Fruit fly (Drosophila melanogaster) whole organism, embryonic: Measurements from ENCODE around the gene SrpRbeta.

ENCODE experiments used
- Blimp-1 ChIP-seq: fragments of 200-800 bp; sonication (Bioruptor generic); optimal IDR thresholded peaks from 3 replicates; lab custom pipeline; 2018; ENCODE audit warnings: missing biosample characterization, missing genetic modification characterization, mild to moderate bottlenecking, moderate library complexity, missing genetic modification reagents
- CG10366 ChIP-seq: fragments of 200-800 bp; sonication (Bioruptor generic); IDR thresholded peaks from 2 replicates; pipeline ENCODE4 v1.3.6; 2022; ENCODE audit warnings: missing biosample characterization, missing genetic modification characterization
- CG10462 ChIP-seq: fragments of 200-800 bp; sonication (Bioruptor generic); optimal IDR thresholded peaks from 2 replicates; lab custom pipeline; 2016; ENCODE audit warnings: missing biosample characterization, missing genetic modification characterization
- CG12659 ChIP-seq: fragments of 200-800 bp; sonication (Bioruptor generic); optimal IDR thresholded peaks from 3 replicates; lab custom pipeline; 2017; ENCODE audit warnings: mild to moderate bottlenecking, missing biosample characterization, missing genetic modification reagents, missing genetic modification characterization
- CG13424 ChIP-seq: fragments of 200-800 bp; sonication (Bioruptor generic); optimal IDR thresholded peaks from 2 replicates; lab custom pipeline; 2019; ENCODE audit warnings: missing biosample characterization, mild to moderate bottlenecking, missing genetic modification characterization, moderate library complexity
- CG14441 ChIP-seq: fragments of 200-800 bp; sonication (Bioruptor generic); IDR thresholded peaks from 2 replicates; pipeline ENCODE4 v1.3.6; 2022; ENCODE audit warnings: missing biosample characterization, missing genetic modification characterization
- CG14667 ChIP-seq: fragments of 200-800 bp; sonication (Bioruptor generic); IDR thresholded peaks from 2 replicates; pipeline ENCODE4 v1.3.6; 2022; ENCODE audit warnings: missing biosample characterization, missing genetic modification characterization
- CG15073 ChIP-seq: fragments of 200-800 bp; sonication (Bioruptor generic); optimal IDR thresholded peaks from 2 replicates; lab custom pipeline; 2016; ENCODE audit warnings: missing biosample characterization, missing genetic modification characterization
- CG15696 ChIP-seq: fragments of 200-800 bp; sonication (Bioruptor generic); optimal IDR thresholded peaks from 2 replicates; lab custom pipeline; 2019; ENCODE audit warnings: missing biosample characterization, mild to moderate bottlenecking, missing genetic modification characterization, moderate library complexity
- CG2199 ChIP-seq: fragments of 200-800 bp; sonication (Bioruptor generic); IDR thresholded peaks from 3 replicates; pipeline ENCODE4 v1.3.6; 2022; ENCODE audit warnings: missing biosample characterization, missing genetic modification characterization
- CG31388 ChIP-seq: fragments of 200-800 bp; sonication (Bioruptor generic); optimal IDR thresholded peaks from 2 replicates; lab custom pipeline; 2016; ENCODE audit warnings: missing biosample characterization, missing genetic modification characterization
- CG34224 ChIP-seq: fragments of 200-800 bp; sonication (Bioruptor generic); IDR thresholded peaks from 3 replicates; pipeline ENCODE4 v1.3.6; 2022; ENCODE audit warnings: missing biosample characterization, missing genetic modification characterization; ENCODE audit not compliant: partially characterized antibody
- CG5180 ChIP-seq: fragments of 200-800 bp; sonication (Bioruptor generic); optimal IDR thresholded peaks from 3 replicates; lab custom pipeline; 2017; ENCODE audit warnings: missing biosample characterization, missing genetic modification characterization, mild to moderate bottlenecking, moderate library complexity, missing genetic modification reagents
- CG5245 ChIP-seq: fragments of 200-800 bp; sonication (Bioruptor generic); optimal IDR thresholded peaks from 3 replicates; lab custom pipeline; 2016; ENCODE audit warnings: missing biosample characterization, missing genetic modification characterization
- CG6175 ChIP-seq: fragments of 200-800 bp; sonication (Bioruptor generic); IDR thresholded peaks from 3 replicates; pipeline ENCODE4 v1.3.6; 2022; ENCODE audit warnings: missing biosample characterization, missing genetic modification characterization
- CG6254 ChIP-seq: fragments of 200-800 bp; sonication (Bioruptor generic); optimal IDR thresholded peaks from 3 replicates; lab custom pipeline; 2017; ENCODE audit warnings: mild to moderate bottlenecking, missing biosample characterization, missing genetic modification reagents, missing genetic modification characterization
- CG6854 ChIP-seq: fragments of 200-800 bp; sonication (Bioruptor generic); optimal IDR thresholded peaks from 3 replicates; lab custom pipeline; 2017; ENCODE audit warnings: missing biosample characterization, mild to moderate bottlenecking, missing genetic modification characterization
- CG8281 ChIP-seq: fragments of 200-800 bp; sonication (Bioruptor generic); optimal IDR thresholded peaks from 2 replicates; lab custom pipeline; 2018; ENCODE audit warnings: missing biosample characterization, mild to moderate bottlenecking, missing genetic modification characterization, moderate library complexity
- CG8290 ChIP-seq, 3 experiments: fragments of 200-800 bp; sonication (Bioruptor generic); optimal IDR thresholded peaks; 2 replicates each; lab custom pipeline; 2016 to 2019; ENCODE audit warnings: missing biosample characterization in 3 of 3, missing genetic modification characterization in 3 of 3, mild to moderate bottlenecking in 2 of 3, moderate library complexity in 1 of 3
- Camta ChIP-seq: fragments of 200-800 bp; sonication (Bioruptor generic); optimal IDR thresholded peaks from 2 replicates; lab custom pipeline; 2016; ENCODE audit warnings: missing biosample characterization, missing genetic modification characterization
- Dad ChIP-seq: fragments of 200-800 bp; sonication (Bioruptor generic); optimal IDR thresholded peaks from 3 replicates; lab custom pipeline; 2016; ENCODE audit warnings: missing biosample characterization, missing genetic modification characterization
- Doc2 ChIP-seq: fragments of 200-800 bp; sonication (Bioruptor generic); IDR thresholded peaks from 2 replicates; pipeline ENCODE4 v1.3.6; 2022; ENCODE audit warnings: missing biosample characterization, missing genetic modification characterization
- Gug ChIP-seq: fragments of 200-800 bp; sonication (Bioruptor generic); IDR thresholded peaks from 4 replicates; pipeline ENCODE4 v1.3.6; 2022; ENCODE audit warnings: missing biosample characterization, missing genetic modification characterization
- HmgZ ChIP-seq: fragments of 200-800 bp; sonication (Bioruptor generic); optimal IDR thresholded peaks from 2 replicates; lab custom pipeline; 2018; ENCODE audit warnings: missing biosample characterization, mild to moderate bottlenecking, missing genetic modification characterization
- Lhr ChIP-seq: fragments of 200-800 bp; sonication (Bioruptor generic); optimal IDR thresholded peaks from 3 replicates; lab custom pipeline; 2017; ENCODE audit warnings: mild to moderate bottlenecking, missing biosample characterization, missing genetic modification reagents, missing genetic modification characterization
- MBD-R2 ChIP-seq: fragments of 200-800 bp; sonication (Bioruptor generic); IDR thresholded peaks from 2 replicates; pipeline ENCODE4 v1.3.6; 2022; ENCODE audit warnings: missing biosample characterization, missing genetic modification characterization
- Mad ChIP-seq: fragments of 200-800 bp; sonication (Bioruptor generic); optimal IDR thresholded peaks from 2 replicates; lab custom pipeline; 2016; ENCODE audit warnings: missing biosample characterization, missing genetic modification characterization
- Mrtf ChIP-seq: fragments of 200-800 bp; sonication (Bioruptor generic); IDR thresholded peaks from 3 replicates; pipeline ENCODE4 v1.3.6; 2022; ENCODE audit warnings: missing biosample characterization, missing genetic modification characterization
- Nf-YC ChIP-seq: fragments of 200-800 bp; optimal IDR thresholded peaks from 3 replicates; lab custom pipeline; 2019; ENCODE audit warnings: missing biosample characterization, mild to moderate bottlenecking, missing genetic modification characterization, moderate library complexity
- bbx ChIP-seq: fragments of 200-800 bp; sonication (Bioruptor generic); IDR thresholded peaks from 2 replicates; pipeline ENCODE4 v1.3.6; 2022; ENCODE audit warnings: missing biosample characterization, missing genetic modification characterization; ENCODE audit not compliant: partially characterized antibody
- bowl ChIP-seq: fragments of 200-800 bp; sonication (Bioruptor generic); IDR thresholded peaks from 2 replicates; pipeline ENCODE4 v1.3.6; 2022; ENCODE audit warnings: missing biosample characterization, missing genetic modification characterization
- cato ChIP-seq: fragments of 200-800 bp; sonication (Bioruptor generic); optimal IDR thresholded peaks from 2 replicates; lab custom pipeline; 2016; ENCODE audit warnings: missing biosample characterization, missing genetic modification characterization, borderline replicate concordance
- ems ChIP-seq: fragments of 200-800 bp; sonication (Bioruptor generic); optimal IDR thresholded peaks from 3 replicates; lab custom pipeline; 2016; ENCODE audit warnings: missing biosample characterization, missing genetic modification characterization
- exex ChIP-seq: fragments of 200-800 bp; sonication (Bioruptor generic); optimal IDR thresholded peaks from 4 replicates; lab custom pipeline; 2018; ENCODE audit warnings: missing biosample characterization, mild to moderate bottlenecking, missing genetic modification characterization, moderate library complexity
- eyg ChIP-seq: fragments of 200-800 bp; sonication (Bioruptor generic); optimal IDR thresholded peaks from 3 replicates; lab custom pipeline; 2016; ENCODE audit warnings: missing biosample characterization, missing genetic modification characterization
- hkb ChIP-seq, 2 experiments: fragments of 200-800 bp in 1 of 2; fragments of >200 bp in 1 of 2; sonication (Bioruptor generic) in 1 of 2; IDR thresholded peaks in 1 of 2; optimal IDR thresholded peaks in 1 of 2; 2 replicates each; pipeline versions ENCODE4 v1.3.6 to Lab custom; 2017 to 2022; ENCODE audit warnings: missing biosample characterization in 1 of 2, missing genetic modification characterization in 1 of 2
- kni ChIP-seq: fragments of 200-800 bp; sonication (Bioruptor generic); optimal IDR thresholded peaks from 3 replicates; lab custom pipeline; 2017; ENCODE audit warnings: mild to moderate bottlenecking, missing biosample characterization, missing genetic modification reagents, missing genetic modification characterization
- mam ChIP-seq: fragments of 200-800 bp; sonication (Bioruptor generic); optimal IDR thresholded peaks from 3 replicates; lab custom pipeline; 2016; ENCODE audit warnings: missing biosample characterization, missing genetic modification characterization
- mld ChIP-seq: fragments of 200-800 bp; sonication (Bioruptor generic); IDR thresholded peaks from 3 replicates; pipeline ENCODE4 v1.3.6; 2022; ENCODE audit warnings: missing biosample characterization, missing genetic modification characterization; ENCODE audit not compliant: partially characterized antibody
- pfk ChIP-seq: fragments of 200-800 bp; sonication (Bioruptor generic); optimal IDR thresholded peaks from 2 replicates; lab custom pipeline; 2018; ENCODE audit warnings: missing biosample characterization, mild to moderate bottlenecking, missing genetic modification characterization, moderate library complexity
- sens-2 ChIP-seq: fragments of 200-800 bp; sonication (Bioruptor generic); IDR thresholded peaks from 2 replicates; pipeline ENCODE4 v1.3.6; 2022; ENCODE audit warnings: missing biosample characterization, missing genetic modification characterization
- shn ChIP-seq: fragments of 200-800 bp; sonication (Bioruptor generic); optimal IDR thresholded peaks from 3 replicates; lab custom pipeline; 2016; ENCODE audit warnings: missing biosample characterization, missing genetic modification characterization
- sim ChIP-seq: fragments of 200-800 bp; sonication (Bioruptor generic); IDR thresholded peaks from 2 replicates; pipeline ENCODE4 v1.3.6; 2022; ENCODE audit warnings: missing biosample characterization, missing genetic modification characterization
- tap ChIP-seq: fragments of 200-800 bp; optimal IDR thresholded peaks from 3 replicates; lab custom pipeline; 2019; ENCODE audit warnings: missing biosample characterization, mild to moderate bottlenecking, missing genetic modification characterization, moderate library complexity
- trem ChIP-seq: fragments of 200-800 bp; optimal IDR thresholded peaks from 3 replicates; lab custom pipeline; 2019; ENCODE audit warnings: missing biosample characterization, mild to moderate bottlenecking, missing genetic modification characterization, moderate library complexity
- trh ChIP-seq: fragments of 200-800 bp; sonication (Bioruptor generic); optimal IDR thresholded peaks from 2 replicates; lab custom pipeline; 2016; ENCODE audit warnings: missing biosample characterization, missing genetic modification characterization
- tx ChIP-seq: fragments of 200-800 bp; sonication (Bioruptor generic); optimal IDR thresholded peaks from 2 replicates; lab custom pipeline; 2016; ENCODE audit warnings: missing biosample characterization, missing genetic modification characterization
- unc-4 ChIP-seq: fragments of 200-800 bp; sonication (Bioruptor generic); IDR thresholded peaks from 2 replicates; pipeline ENCODE4 v1.3.6; 2022; ENCODE audit warnings: missing biosample characterization, missing genetic modification characterization; ENCODE audit not compliant: partially characterized antibody
- vvl ChIP-seq: fragments of 200-800 bp; sonication (Bioruptor generic); IDR thresholded peaks from 2 replicates; pipeline ENCODE4 v1.3.6; 2022; ENCODE audit warnings: missing biosample characterization, missing genetic modification characterization

Gene SrpRbeta

dm6 chr3L:8721145-8721544 lies 1.1 kb upstream of the SrpRbeta start, which contains the start of the genes CG32022 and CG6511 (continued):
- peak; percentile 94 for TF ChIP-seq MBD-R2 (GFP tag; lab: Robert Waterston, UW)
- peak; percentile 95 for TF ChIP-seq eyg (GFP tag; lab: Kevin White, UChicago)
- TF ChIP-seq Gug (GFP tag; lab: Robert Waterston, UW): peak; percentile 96
- TF ChIP-seq trem (tag; lab: Kevin White, UChicago): peak; percentile 99
- TF ChIP-seq bbx (GFP tag; lab: Robert Waterston, UW): no peak
- peak; percentile 84 for TF ChIP-seq CG5180
- peak; percentile 97 for TF ChIP-seq Mad (GFP tag; lab: Kevin White, UChicago)
- TF ChIP-seq Lhr (GFP tag; lab: Kevin White, UChicago): peak; percentile 86
- TF ChIP-seq pfk (GFP tag; lab: Kevin White, UChicago): peak; percentile 67
- TF ChIP-seq CG15073 (GFP tag; lab: Kevin White, UChicago): peak; percentile 72
- peak; percentile 82 for TF ChIP-seq CG6254 (GFP tag; lab: Kevin White, UChicago)
- peak; percentile 98 for TF ChIP-seq CG15696 (tag; lab: Kevin White, UChicago)
- no peak; the same call in 2 of the 3 replicates for TF ChIP-seq CG34224 (GFP tag; lab: Robert Waterston, UW)
- TF ChIP-seq ems (GFP tag; lab: Kevin White, UChicago): peak; percentile 97
- TF ChIP-seq CG2199 (GFP tag; lab: Robert Waterston, UW): peak; percentile 92
- TF ChIP-seq bowl (GFP tag; lab: Robert Waterston, UW): peak; percentile 80
- peak; percentile 91 for TF ChIP-seq CG5245 (GFP tag; lab: Kevin White, UChicago)
- peak; percentile 88 for TF ChIP-seq sens-2
- peak; percentile 95 for TF ChIP-seq CG14441
- no peak for TF ChIP-seq mld (GFP tag; lab: Robert Waterston, UW)
- peak; percentile 95 for TF ChIP-seq CG8290 (GFP tag; optimal IDR thresholded peaks at IDR 0.05; lab: Kevin White, UChicago)
- peak in 1 of 2 experiments; percentile 90 for TF ChIP-seq CG8290 (tag; optimal IDR thresholded peaks at IDR 0.05; lab: Kevin White, UChicago)
- TF ChIP-seq CG13424 (tag; lab: Kevin White, UChicago): peak; percentile 98
- TF ChIP-seq vvl (GFP tag; lab: Robert Waterston, UW): peak; percentile 95
- TF ChIP-seq tap (tag; lab: Kevin White, UChicago): peak; percentile 94
- TF ChIP-seq Nf-YC (tag; lab: Kevin White, UChicago): peak; percentile 92
- TF ChIP-seq CG10366 (GFP tag; lab: Robert Waterston, UW): peak; percentile 95
- TF ChIP-seq sim: no peak
- TF ChIP-seq CG31388 (GFP tag; lab: Kevin White, UChicago): peak; percentile 89
- peak; percentile 98 for TF ChIP-seq HmgZ
- peak; percentile 95 for TF ChIP-seq trh
- peak; percentile 99 for TF ChIP-seq mam (GFP tag; lab: Kevin White, UChicago)
- peak; percentile 95 for TF ChIP-seq CG10462 (GFP tag; lab: Kevin White, UChicago)
- peak; percentile 92 for TF ChIP-seq CG6854 (GFP tag; lab: Kevin White, UChicago)
- TF ChIP-seq Camta (GFP tag; lab: Kevin White, UChicago): peak; percentile 97
- TF ChIP-seq Mrtf (GFP tag; lab: Robert Waterston, UW): peak; percentile 95
- TF ChIP-seq hkb (optimal IDR thresholded peaks at IDR 0.05; lab: Kevin White, UChicago): peak; percentile 48
- peak; percentile 95 for TF ChIP-seq hkb (GFP tag; IDR thresholded peaks at IDR 0.05; lab: Robert Waterston, UW)
- peak; percentile 88 for TF ChIP-seq CG8281 (tag; lab: Kevin White, UChicago)
- peak; percentile 92 for TF ChIP-seq kni (GFP tag; lab: Kevin White, UChicago)
- TF ChIP-seq exex (tag; lab: Kevin White, UChicago): no peak
- TF ChIP-seq shn (GFP tag; lab: Kevin White, UChicago): peak; percentile 99
- TF ChIP-seq CG14667 (GFP tag; lab: Robert Waterston, UW): peak; percentile 94
- TF ChIP-seq Doc2: peak; percentile 87
- peak; percentile 97 for TF ChIP-seq cato (GFP tag; lab: Kevin White, UChicago)
- peak; percentile 98 for TF ChIP-seq Dad
- TF ChIP-seq CG12659 (GFP tag; lab: Kevin White, UChicago): peak; percentile 98
- TF ChIP-seq unc-4 (GFP tag; lab: Robert Waterston, UW): no peak
- peak; percentile 99 for TF ChIP-seq tx (GFP tag; lab: Kevin White, UChicago)
- peak; percentile 90 for TF ChIP-seq Blimp-1 (GFP tag; lab: Kevin White, UChicago)
- TF ChIP-seq CG6175 (GFP tag; lab: Robert Waterston, UW): peak; percentile 94
